Fruit fly (Drosophila melanogaster) whole organism, embryonic: ENCODE data around the gene ana1.

ENCODE experiments used
- Bgb ChIP-seq: fragments of 200-800 bp; sonication (Bioruptor generic); IDR thresholded peaks from 2 replicates; pipeline ENCODE4 v1.3.6; 2022; ENCODE audit warnings: missing biosample characterization, missing genetic modification characterization; ENCODE audit not compliant: partially characterized antibody
- CG12155 ChIP-seq: fragments of 200-800 bp; sonication (Bioruptor generic); optimal IDR thresholded peaks from 3 replicates; lab custom pipeline; 2016; ENCODE audit warnings: missing biosample characterization, missing genetic modification characterization
- CG12299 ChIP-seq: fragments of 200-800 bp; sonication (Bioruptor generic); optimal IDR thresholded peaks from 2 replicates; lab custom pipeline; 2018; ENCODE audit warnings: missing biosample characterization, mild to moderate bottlenecking, missing genetic modification characterization
- CG14710 ChIP-seq: fragments of 200-800 bp; sonication (Bioruptor generic); optimal IDR thresholded peaks from 3 replicates; lab custom pipeline; 2019; ENCODE audit warnings: missing biosample characterization, mild to moderate bottlenecking, missing genetic modification characterization, moderate library complexity
- CG2116 ChIP-seq: fragments of 200-800 bp; sonication (Bioruptor generic); optimal IDR thresholded peaks from 3 replicates; lab custom pipeline; 2018; ENCODE audit warnings: missing biosample characterization, mild to moderate bottlenecking, missing genetic modification characterization
- CG3163 ChIP-seq: fragments of 200-800 bp; sonication (Bioruptor generic); optimal IDR thresholded peaks from 3 replicates; lab custom pipeline; 2016; ENCODE audit warnings: missing biosample characterization, missing genetic modification characterization
- CG32772 ChIP-seq: fragments of 200-800 bp; sonication (Bioruptor generic); IDR thresholded peaks from 2 replicates; pipeline ENCODE4 v1.3.6; 2022; ENCODE audit warnings: missing biosample characterization, missing genetic modification characterization
- CG7839 ChIP-seq: fragments of 200-800 bp; sonication (Bioruptor generic); optimal IDR thresholded peaks from 3 replicates; lab custom pipeline; 2018; ENCODE audit warnings: missing biosample characterization, mild to moderate bottlenecking, missing genetic modification characterization, moderate library complexity
- CG8924 ChIP-seq: fragments of 200-800 bp; optimal IDR thresholded peaks from 3 replicates; lab custom pipeline; 2019; ENCODE audit warnings: missing biosample characterization, mild to moderate bottlenecking, missing genetic modification characterization, moderate library complexity
- CTCF ChIP-seq: fragments of 200-800 bp; sonication (Bioruptor generic); optimal IDR thresholded peaks from 2 replicates; lab custom pipeline; 2017; ENCODE audit warnings: missing biosample characterization, mild to moderate bottlenecking, missing genetic modification characterization, moderate library complexity
- D19A ChIP-seq: fragments of 200-800 bp; optimal IDR thresholded peaks from 3 replicates; lab custom pipeline; 2019; ENCODE audit warnings: missing biosample characterization, mild to moderate bottlenecking, missing genetic modification characterization, moderate library complexity
- Dp ChIP-seq: fragments of 200-800 bp; sonication (Bioruptor generic); optimal IDR thresholded peaks from 2 replicates; lab custom pipeline; 2018; ENCODE audit warnings: missing biosample characterization, mild to moderate bottlenecking, missing genetic modification characterization, moderate library complexity
- Dref ChIP-seq: fragments of 200-800 bp; sonication (Bioruptor generic); IDR thresholded peaks from 2 replicates; pipeline ENCODE4 v1.3.6; 2022; ENCODE audit warnings: missing biosample characterization, missing genetic modification characterization
- E2f2 ChIP-seq: fragments of 200-800 bp; sonication (Bioruptor generic); IDR thresholded peaks from 2 replicates; pipeline ENCODE4 v1.3.6; 2022; ENCODE audit warnings: missing biosample characterization, missing genetic modification characterization
- Ets65A ChIP-seq: fragments of 200-800 bp; sonication (Bioruptor generic); peaks from one replicate; lab custom pipeline; 2016; ENCODE audit warnings: missing biosample characterization, missing genetic modification characterization
- Hand ChIP-seq: fragments of 200-800 bp; sonication (Bioruptor generic); optimal IDR thresholded peaks from 2 replicates; lab custom pipeline; 2017; ENCODE audit warnings: mild to moderate bottlenecking, missing biosample characterization, missing genetic modification reagents, missing genetic modification characterization
- Mrtf ChIP-seq: fragments of 200-800 bp; sonication (Bioruptor generic); IDR thresholded peaks from 3 replicates; pipeline ENCODE4 v1.3.6; 2022; ENCODE audit warnings: missing biosample characterization, missing genetic modification characterization
- Trl ChIP-seq, 3 experiments: fragments of >200 bp in 2 of 3; fragments of 200-800 bp in 1 of 3; sonication (Bioruptor generic) in 1 of 3; optimal IDR thresholded peaks; 2 replicates in 1 of 3; 3 replicates in 2 of 3; lab custom pipeline; 2016 to 2017; ENCODE audit warnings: missing biosample characterization in 1 of 3, missing genetic modification characterization in 1 of 3
- bbx ChIP-seq: fragments of 200-800 bp; sonication (Bioruptor generic); IDR thresholded peaks from 2 replicates; pipeline ENCODE4 v1.3.6; 2022; ENCODE audit warnings: missing biosample characterization, missing genetic modification characterization; ENCODE audit not compliant: partially characterized antibody
- ewg ChIP-seq: fragments of 200-800 bp; sonication (Bioruptor generic); optimal IDR thresholded peaks from 3 replicates; lab custom pipeline; 2017; ENCODE audit warnings: mild to moderate bottlenecking, missing biosample characterization, missing genetic modification reagents, missing genetic modification characterization
- fd102C ChIP-seq: fragments of 200-800 bp; sonication (Bioruptor generic); optimal IDR thresholded peaks from 2 replicates; lab custom pipeline; 2018; ENCODE audit warnings: missing biosample characterization, mild to moderate bottlenecking, missing genetic modification characterization, moderate library complexity
- gfzf ChIP-seq: fragments of 200-800 bp; sonication (Bioruptor generic); optimal IDR thresholded peaks from 2 replicates; lab custom pipeline; 2016; ENCODE audit warnings: missing biosample characterization, mild to moderate bottlenecking, missing genetic modification characterization, moderate library complexity
- nerfin-1 ChIP-seq: fragments of 200-800 bp; sonication (Bioruptor generic); optimal IDR thresholded peaks from 3 replicates; lab custom pipeline; 2019; ENCODE audit warnings: missing biosample characterization, mild to moderate bottlenecking, missing genetic modification characterization, moderate library complexity
- nmo ChIP-seq: fragments of 200-800 bp; sonication (Bioruptor generic); optimal IDR thresholded peaks from 2 replicates; lab custom pipeline; 2018; ENCODE audit warnings: missing biosample characterization, mild to moderate bottlenecking, missing genetic modification characterization, moderate library complexity
- otp ChIP-seq: fragments of 200-800 bp; sonication (Bioruptor generic); IDR thresholded peaks from 3 replicates; pipeline ENCODE4, ENCODE4 v1.3.6; 2022; ENCODE audit warnings: missing biosample characterization, missing genetic modification characterization
- pzg ChIP-seq: fragments of 200-800 bp; sonication (Bioruptor generic); optimal IDR thresholded peaks from 3 replicates; lab custom pipeline; 2018; ENCODE audit warnings: missing biosample characterization, mild to moderate bottlenecking, missing genetic modification characterization, moderate library complexity
- ranshi ChIP-seq: fragments of 200-800 bp; sonication (Bioruptor generic); IDR thresholded peaks from 2 replicates; pipeline ENCODE4 v1.3.6; 2022; ENCODE audit warnings: missing biosample characterization, missing genetic modification characterization
- sd ChIP-seq: fragments of 200-800 bp; sonication (Bioruptor generic); optimal IDR thresholded peaks from 3 replicates; lab custom pipeline; 2018; ENCODE audit warnings: missing biosample characterization, mild to moderate bottlenecking, missing genetic modification characterization, moderate library complexity
- seq ChIP-seq: fragments of 200-800 bp; sonication (Bioruptor generic); IDR thresholded peaks from 2 replicates; pipeline ENCODE4 v1.3.6; 2022; ENCODE audit warnings: missing biosample characterization, missing genetic modification characterization
- sna ChIP-seq: fragments of 200-800 bp; sonication (Bioruptor generic); IDR thresholded peaks from 2 replicates; pipeline ENCODE4 v1.3.6; 2022; ENCODE audit warnings: missing biosample characterization, missing genetic modification characterization; ENCODE audit not compliant: partially characterized antibody
- trh ChIP-seq: fragments of 200-800 bp; sonication (Bioruptor generic); optimal IDR thresholded peaks from 2 replicates; lab custom pipeline; 2016; ENCODE audit warnings: missing biosample characterization, missing genetic modification characterization
- yki ChIP-seq: fragments of >200 bp; optimal IDR thresholded peaks from 3 replicates; lab custom pipeline; 2018

ana1 gene

dm6 chr3R:24484990-24485478, 45.3 kb upstream of the ana1 start, which contains the start of gene nAChRalpha2:
Gene nAChRalpha2, plus strand, starts transcription at chr3R:24485428.
- TF ChIP-seq trh (GFP tag; lab: Kevin White, UChicago) (no peak), seq (GFP tag; lab: Robert Waterston, UW) (peak; percentile 23; the same call in 1 of the 2 replicates), Ets65A (peak; percentile 39), gfzf (no peak), otp (GFP tag; lab: Robert Waterston, UW) (no peak), sna (GFP tag; lab: Robert Waterston, UW) (no peak), CG7839 (no peak), Hand (peak; percentile 33), Trl (optimal IDR thresholded peaks at IDR 0.05; lab: Kevin White, UChicago) (peak; percentile 47 to 72), Trl (GFP tag; optimal IDR thresholded peaks at IDR 0.05; lab: Kevin White, UChicago) (no peak), CG8924 (tag; lab: Kevin White, UChicago) (no peak), CG3163 (GFP tag; lab: Kevin White, UChicago) (peak; percentile 71), fd102C (GFP tag; lab: Kevin White, UChicago) (no peak), CG14710 (tag; lab: Kevin White, UChicago) (no peak)

- TF ChIP-seq yki (lab: Kevin White, UChicago) (no peak), Ets65A (peak; percentile 67), CG32772 (GFP tag; lab: Robert Waterston, UW) (0 out of 2 replicates have a peak, but pooled peaks have one; percentile 5)
Observed at dm6 chr3R:24496084-24496483, 34.3 kb upstream of the ana1 start.

- TF ChIP-seq ranshi, result no peak
- TF ChIP-seq Mrtf, result 0 out of 3 replicates have a peak, but pooled peaks have one; percentile 8
- TF ChIP-seq CTCF, result peak; percentile 48
Observed at dm6 chr3R:24503627-24504026, 26.7 kb upstream of the ana1 start.

dm6 chr3R:24514652-24515328, 15.6 kb upstream of the ana1 start, which contains the start of the genes nAChRbeta2 and DZIP1:
Gene nAChRbeta2, minus strand, starts transcription at chr3R:24515106.
Gene DZIP1, plus strand, starts transcription at chr3R:24515278.
- peak; percentile 61 for TF ChIP-seq sd (tag; lab: Kevin White, UChicago)
- no peak for TF ChIP-seq Bgb
- TF ChIP-seq CG2116, result peak; percentile 4
- TF ChIP-seq E2f2 (GFP tag; lab: Robert Waterston, UW), result peak; percentile 27; the same call in 1 of the 2 replicates
- no peak for TF ChIP-seq D19A (tag; lab: Kevin White, UChicago)
- peak; percentile 86 for TF ChIP-seq ewg (GFP tag; lab: Kevin White, UChicago)
- peak; percentile 21 to 34 for TF ChIP-seq Trl (optimal IDR thresholded peaks at IDR 0.05; lab: Kevin White, UChicago)
- TF ChIP-seq Trl (GFP tag; optimal IDR thresholded peaks at IDR 0.05; lab: Kevin White, UChicago), result no peak
- no peak for TF ChIP-seq Mrtf
- TF ChIP-seq pzg, result peak; percentile 4
- peak; percentile 26 for TF ChIP-seq nmo (GFP tag; lab: Kevin White, UChicago)
- TF ChIP-seq CG12299, result no peak
- peak; percentile 97 for TF ChIP-seq nerfin-1 (tag; lab: Kevin White, UChicago)
- no peak for TF ChIP-seq CG12155 (GFP tag; lab: Kevin White, UChicago)
- 0 out of 2 replicates have a peak, but pooled peaks have one; percentile 30 for TF ChIP-seq bbx (GFP tag; lab: Robert Waterston, UW)
- TF ChIP-seq Dp (GFP tag; lab: Kevin White, UChicago), result peak; percentile 28
- 0 out of 2 replicates have a peak, but pooled peaks have one; percentile 28 for TF ChIP-seq Dref
- peak; percentile 10 for TF ChIP-seq Ets65A
